Fruit fly (Drosophila melanogaster) whole organism, embryonic: ENCODE results near the gene CG33341.

Experiments used
- Atf-2 ChIP-seq: fragments of 200-800 bp; sonication (Bioruptor generic); optimal IDR thresholded peaks from 2 replicates; lab custom pipeline; 2016; ENCODE audit warnings: missing biosample characterization, missing genetic modification characterization
- CG11696 ChIP-seq: fragments of 200-800 bp; sonication (Bioruptor generic); IDR thresholded peaks from 2 replicates; pipeline ENCODE4 v1.3.6; 2022; ENCODE audit warnings: missing biosample characterization, missing genetic modification characterization
- CG12769 ChIP-seq: fragments of 200-800 bp; sonication (Bioruptor generic); optimal IDR thresholded peaks from 2 replicates; lab custom pipeline; 2019; ENCODE audit warnings: missing biosample characterization, mild to moderate bottlenecking, missing genetic modification characterization, moderate library complexity
- CG13624 ChIP-seq: fragments of 200-800 bp; sonication (Bioruptor generic); optimal IDR thresholded peaks from 2 replicates; lab custom pipeline; 2016; ENCODE audit warnings: missing biosample characterization, missing genetic modification characterization
- CG1832 ChIP-seq: fragments of 200-800 bp; sonication (Bioruptor generic); optimal IDR thresholded peaks from 2 replicates; lab custom pipeline; 2017; ENCODE audit warnings: missing biosample characterization, mild to moderate bottlenecking, missing genetic modification characterization, inconsistent platforms
- CG2120 ChIP-seq: fragments of 200-800 bp; sonication (Bioruptor generic); optimal IDR thresholded peaks from 3 replicates; lab custom pipeline; 2016; ENCODE audit warnings: missing biosample characterization, missing genetic modification characterization
- CG32772 ChIP-seq: fragments of 200-800 bp; sonication (Bioruptor generic); IDR thresholded peaks from 2 replicates; pipeline ENCODE4 v1.3.6; 2022; ENCODE audit warnings: missing biosample characterization, missing genetic modification characterization
- CG33213 ChIP-seq: fragments of 200-800 bp; sonication (Bioruptor generic); optimal IDR thresholded peaks from 3 replicates; lab custom pipeline; 2016; ENCODE audit warnings: missing biosample characterization, missing genetic modification characterization
- CG33557 ChIP-seq: fragments of 200-800 bp; sonication (Bioruptor generic); optimal IDR thresholded peaks from 2 replicates; lab custom pipeline; 2019; ENCODE audit warnings: missing biosample characterization, mild to moderate bottlenecking, missing genetic modification characterization, moderate library complexity
- CG4707 ChIP-seq: fragments of 200-800 bp; sonication (Bioruptor generic); optimal IDR thresholded peaks from 2 replicates; lab custom pipeline; 2018; ENCODE audit warnings: missing biosample characterization, mild to moderate bottlenecking, missing genetic modification characterization, moderate library complexity
- CG5180 ChIP-seq: fragments of 200-800 bp; sonication (Bioruptor generic); optimal IDR thresholded peaks from 3 replicates; lab custom pipeline; 2017; ENCODE audit warnings: missing biosample characterization, missing genetic modification characterization, mild to moderate bottlenecking, moderate library complexity, missing genetic modification reagents
- CG7556 ChIP-seq: fragments of 200-800 bp; sonication (Bioruptor generic); optimal IDR thresholded peaks from 2 replicates; lab custom pipeline; 2017; ENCODE audit warnings: missing biosample characterization, mild to moderate bottlenecking, missing genetic modification characterization
- CG8290 ChIP-seq, 3 experiments: fragments of 200-800 bp; sonication (Bioruptor generic); optimal IDR thresholded peaks; 2 replicates each; lab custom pipeline; 2016 to 2019; ENCODE audit warnings: missing biosample characterization in 3 of 3, missing genetic modification characterization in 3 of 3, mild to moderate bottlenecking in 2 of 3, moderate library complexity in 1 of 3
- CG8478 ChIP-seq: fragments of >200 bp; optimal IDR thresholded peaks from 2 replicates; lab custom pipeline; 2018
- CG8765 ChIP-seq: fragments of 200-800 bp; sonication (Bioruptor generic); IDR thresholded peaks from 2 replicates; pipeline ENCODE4 v1.3.6; 2022; ENCODE audit warnings: missing biosample characterization, missing genetic modification characterization
- CG9727 ChIP-seq: fragments of 200-800 bp; sonication (Bioruptor generic); optimal IDR thresholded peaks from 3 replicates; lab custom pipeline; 2017; ENCODE audit warnings: missing biosample characterization, mild to moderate bottlenecking, missing genetic modification characterization
- CHES-1-like ChIP-seq: fragments of 200-800 bp; sonication (Bioruptor generic); optimal IDR thresholded peaks from 2 replicates; lab custom pipeline; 2016; ENCODE audit warnings: missing biosample characterization, missing genetic modification characterization
- Ets65A ChIP-seq: fragments of 200-800 bp; sonication (Bioruptor generic); peaks from one replicate; lab custom pipeline; 2016; ENCODE audit warnings: missing biosample characterization, missing genetic modification characterization
- Gsc ChIP-seq: fragments of 200-800 bp; sonication (Bioruptor generic); IDR thresholded peaks from 2 replicates; pipeline ENCODE4 v1.3.6; 2022; ENCODE audit warnings: missing biosample characterization, missing genetic modification characterization
- H15 ChIP-seq: fragments of 200-800 bp; sonication (Bioruptor generic); IDR thresholded peaks from 3 replicates; pipeline ENCODE4 v1.3.6; 2022; ENCODE audit warnings: missing biosample characterization, missing genetic modification characterization
- HLHmδ ChIP-seq: fragments of 200-800 bp; sonication (Bioruptor generic); optimal IDR thresholded peaks from 2 replicates; lab custom pipeline; 2018; ENCODE audit warnings: missing biosample characterization, mild to moderate bottlenecking, missing genetic modification characterization, moderate library complexity
- Hey ChIP-seq: fragments of 200-800 bp; sonication (Bioruptor generic); optimal IDR thresholded peaks from 3 replicates; lab custom pipeline; 2018; ENCODE audit warnings: missing biosample characterization, mild to moderate bottlenecking, missing genetic modification characterization
- Hr39 ChIP-seq: fragments of >200 bp; optimal IDR thresholded peaks from 2 replicates; lab custom pipeline; 2017
- Max ChIP-seq: fragments of 200-800 bp; sonication (Bioruptor generic); optimal IDR thresholded peaks from 2 replicates; lab custom pipeline; 2016; ENCODE audit warnings: missing biosample characterization, mild to moderate bottlenecking, missing genetic modification characterization
- NK7.1 ChIP-seq: fragments of 200-800 bp; sonication (Bioruptor generic); optimal IDR thresholded peaks from 3 replicates; lab custom pipeline; 2016; ENCODE audit warnings: missing biosample characterization, missing genetic modification characterization
- Side ChIP-seq: fragments of 200-800 bp; sonication (Bioruptor generic); optimal IDR thresholded peaks from 2 replicates; lab custom pipeline; 2016; ENCODE audit warnings: missing biosample characterization, missing genetic modification characterization
- Trl ChIP-seq, 3 experiments: fragments of >200 bp in 2 of 3; fragments of 200-800 bp in 1 of 3; sonication (Bioruptor generic) in 1 of 3; optimal IDR thresholded peaks; 2 replicates in 1 of 3; 3 replicates in 2 of 3; lab custom pipeline; 2016 to 2017; ENCODE audit warnings: missing biosample characterization in 1 of 3, missing genetic modification characterization in 1 of 3
- ac ChIP-seq: fragments of 200-800 bp; sonication (Bioruptor generic); optimal IDR thresholded peaks from 3 replicates; lab custom pipeline; 2017; ENCODE audit warnings: missing biosample characterization, mild to moderate bottlenecking, missing genetic modification characterization
- al ChIP-seq: fragments of 200-800 bp; sonication (Bioruptor generic); IDR thresholded peaks from 2 replicates; pipeline ENCODE4 v1.3.6; 2022; ENCODE audit warnings: missing biosample characterization, missing genetic modification characterization
- ase ChIP-seq: fragments of 200-800 bp; sonication (Bioruptor generic); IDR thresholded peaks from 3 replicates; pipeline ENCODE4 v1.3.6; 2022; ENCODE audit warnings: missing biosample characterization, missing genetic modification characterization
- cas ChIP-seq: fragments of 200-800 bp; sonication (Bioruptor generic); IDR thresholded peaks from 2 replicates; pipeline ENCODE4 v1.3.6; 2022; ENCODE audit warnings: missing biosample characterization, missing genetic modification characterization
- corto ChIP-seq: fragments of 200-800 bp; sonication (Bioruptor generic); optimal IDR thresholded peaks from 2 replicates; lab custom pipeline; 2016; ENCODE audit warnings: missing biosample characterization, mild to moderate bottlenecking, missing genetic modification characterization, moderate library complexity
- crc ChIP-seq: fragments of 200-800 bp; sonication (Bioruptor generic); optimal IDR thresholded peaks from 2 replicates; lab custom pipeline; 2016; ENCODE audit warnings: missing biosample characterization, missing genetic modification characterization
- ftz-f1 ChIP-seq: fragments of 200-800 bp; sonication (Bioruptor generic); optimal IDR thresholded peaks from 2 replicates; lab custom pipeline; 2016; ENCODE audit warnings: missing biosample characterization, missing genetic modification characterization
- gce ChIP-seq: fragments of 200-800 bp; sonication (Bioruptor generic); IDR thresholded peaks from 3 replicates; pipeline ENCODE4 v1.3.6; 2022; ENCODE audit warnings: missing biosample characterization, missing genetic modification characterization
- gem ChIP-seq: fragments of 200-800 bp; sonication (Bioruptor generic); optimal IDR thresholded peaks from 2 replicates; lab custom pipeline; 2019; ENCODE audit warnings: missing biosample characterization, mild to moderate bottlenecking, missing genetic modification characterization, moderate library complexity
- ham ChIP-seq: fragments of 200-800 bp; sonication (Bioruptor generic); IDR thresholded peaks from 2 replicates; pipeline ENCODE4 v1.3.6; 2022; ENCODE audit warnings: missing biosample characterization, missing genetic modification characterization
- hkb ChIP-seq, 2 experiments: fragments of 200-800 bp in 1 of 2; fragments of >200 bp in 1 of 2; sonication (Bioruptor generic) in 1 of 2; IDR thresholded peaks in 1 of 2; optimal IDR thresholded peaks in 1 of 2; 2 replicates each; pipeline versions ENCODE4 v1.3.6 to Lab custom; 2017 to 2022; ENCODE audit warnings: missing biosample characterization in 1 of 2, missing genetic modification characterization in 1 of 2
- lbe ChIP-seq: fragments of 200-800 bp; sonication (Bioruptor generic); optimal IDR thresholded peaks from 2 replicates; lab custom pipeline; 2016; ENCODE audit warnings: missing biosample characterization, mild to moderate bottlenecking, missing genetic modification characterization
- luna ChIP-seq: fragments of 200-800 bp; sonication (Bioruptor generic); optimal IDR thresholded peaks from 2 replicates; lab custom pipeline; 2016; ENCODE audit warnings: missing biosample characterization, missing genetic modification characterization
- mirr ChIP-seq: fragments of 200-800 bp; sonication (Bioruptor generic); optimal IDR thresholded peaks from 3 replicates; lab custom pipeline; 2018; ENCODE audit warnings: missing biosample characterization, mild to moderate bottlenecking, missing genetic modification characterization
- odd ChIP-seq: fragments of 200-800 bp; sonication (Bioruptor generic); optimal IDR thresholded peaks from 2 replicates; lab custom pipeline; 2017; ENCODE audit warnings: missing biosample characterization, mild to moderate bottlenecking, missing genetic modification characterization
- onecut ChIP-seq: fragments of 200-800 bp; sonication (Bioruptor generic); IDR thresholded peaks from 2 replicates; pipeline ENCODE4 v1.3.6; 2022; ENCODE audit warnings: missing biosample characterization, missing genetic modification characterization
- seq ChIP-seq: fragments of 200-800 bp; sonication (Bioruptor generic); IDR thresholded peaks from 2 replicates; pipeline ENCODE4 v1.3.6; 2022; ENCODE audit warnings: missing biosample characterization, missing genetic modification characterization
- shn ChIP-seq: fragments of 200-800 bp; sonication (Bioruptor generic); optimal IDR thresholded peaks from 3 replicates; lab custom pipeline; 2016; ENCODE audit warnings: missing biosample characterization, missing genetic modification characterization
- sisA ChIP-seq: fragments of 200-800 bp; sonication (Bioruptor generic); IDR thresholded peaks from 2 replicates; pipeline ENCODE4 v1.3.6; 2022; ENCODE audit warnings: missing biosample characterization, missing genetic modification characterization
- slp2 ChIP-seq: fragments of 200-800 bp; sonication (Bioruptor generic); optimal IDR thresholded peaks from 2 replicates; lab custom pipeline; 2016; ENCODE audit warnings: missing biosample characterization, missing genetic modification characterization
- stwl ChIP-seq: fragments of 200-800 bp; sonication (Bioruptor generic); optimal IDR thresholded peaks from 3 replicates; lab custom pipeline; 2018; ENCODE audit warnings: missing biosample characterization, mild to moderate bottlenecking, missing genetic modification characterization, moderate library complexity
- tin ChIP-seq: fragments of 200-800 bp; sonication (Bioruptor generic); optimal IDR thresholded peaks from 3 replicates; lab custom pipeline; 2016; ENCODE audit warnings: missing biosample characterization, missing genetic modification characterization
- tup ChIP-seq: fragments of 200-800 bp; sonication (Bioruptor generic); optimal IDR thresholded peaks from 2 replicates; lab custom pipeline; 2016; ENCODE audit warnings: missing biosample characterization, mild to moderate bottlenecking, missing genetic modification characterization, moderate library complexity
- zfh2 ChIP-seq: fragments of 200-800 bp; sonication (Bioruptor generic); optimal IDR thresholded peaks from 2 replicates; lab custom pipeline; 2016; ENCODE audit warnings: missing biosample characterization, missing genetic modification characterization

CG33341 gene

DNA sequence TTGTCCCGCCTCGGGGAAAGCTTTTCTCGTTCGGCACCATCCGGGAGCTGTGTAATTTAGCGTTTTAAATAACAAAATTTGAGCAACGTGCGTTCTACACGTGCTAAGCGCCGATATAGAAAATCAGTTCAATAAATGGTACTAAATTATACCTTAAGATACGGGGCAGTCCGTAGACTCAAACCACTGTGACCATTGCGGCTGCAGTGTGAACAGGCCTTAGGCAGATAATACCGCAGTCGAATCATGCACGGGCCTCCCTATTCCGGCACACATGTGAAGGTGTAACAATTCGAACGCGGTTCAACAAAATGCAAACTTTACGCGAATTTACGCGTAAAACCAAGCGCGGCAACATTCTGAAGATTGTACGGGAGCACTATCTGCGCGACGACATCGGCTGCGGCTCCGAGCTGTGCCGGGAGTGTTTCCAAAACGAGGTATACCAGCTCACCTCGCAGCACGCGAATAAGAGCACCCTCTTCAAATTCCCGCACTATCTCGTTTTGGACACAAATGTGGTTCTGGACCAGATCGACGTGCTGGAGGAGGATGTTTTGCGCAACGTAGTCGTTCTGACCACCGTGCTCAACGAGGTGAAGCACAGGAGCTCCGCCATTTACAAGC is 34.9 kb upstream of the CG33341 start, which contains the start of the genes Rrp5 and Dis3 (continued):
- no peak for TF ChIP-seq CG1832
- peak; percentile 38 for TF ChIP-seq shn (GFP tag; lab: Kevin White, UChicago)
- TF ChIP-seq tup (GFP tag; lab: Kevin White, UChicago) = no peak
- no peak for TF ChIP-seq CG8290 (GFP tag; optimal IDR thresholded peaks at IDR 0.05; lab: Kevin White, UChicago)
- TF ChIP-seq CG8290 (tag; optimal IDR thresholded peaks at IDR 0.05; lab: Kevin White, UChicago) = no peak
- TF ChIP-seq ase = 0 out of 3 replicates have a peak, but pooled peaks have one; percentile 49
- no peak for TF ChIP-seq gem (tag; lab: Kevin White, UChicago)
- 0 out of 2 replicates have a peak, but pooled peaks have one; percentile 10 for TF ChIP-seq al
- no peak for TF ChIP-seq mirr (GFP tag; lab: Kevin White, UChicago)
- TF ChIP-seq cas (GFP tag; lab: Robert Waterston, UW) = peak; percentile 30; the same call in 1 of the 2 replicates
- no peak for TF ChIP-seq CG2120
- no peak for TF ChIP-seq Hey
- no peak for TF ChIP-seq Gsc (GFP tag; lab: Robert Waterston, UW)
- no peak for TF ChIP-seq odd (GFP tag; lab: Kevin White, UChicago)
- TF ChIP-seq CG5180 (GFP tag; lab: Kevin White, UChicago) = no peak
- TF ChIP-seq CG13624 (GFP tag; lab: Kevin White, UChicago) = peak; percentile 53
- TF ChIP-seq CG33557 (GFP tag; lab: Kevin White, UChicago) = no peak
- TF ChIP-seq CG9727 (GFP tag; lab: Kevin White, UChicago) = no peak
- TF ChIP-seq CG8478 = no peak
- no peak for TF ChIP-seq CG12769 (tag; lab: Kevin White, UChicago)
- TF ChIP-seq H15 (GFP tag; lab: Robert Waterston, UW) = 0 out of 3 replicates have a peak, but pooled peaks have one; percentile 35
- TF ChIP-seq crc (GFP tag; lab: Kevin White, UChicago) = no peak
- TF ChIP-seq CG11696 (GFP tag; lab: Robert Waterston, UW) = no peak
- no peak for TF ChIP-seq seq (GFP tag; lab: Robert Waterston, UW)
- TF ChIP-seq Max (GFP tag; lab: Kevin White, UChicago) = peak; percentile 95
- no peak for TF ChIP-seq lbe
- peak; percentile 8 for TF ChIP-seq hkb (optimal IDR thresholded peaks at IDR 0.05; lab: Kevin White, UChicago)
- no peak for TF ChIP-seq hkb (GFP tag; IDR thresholded peaks at IDR 0.05; lab: Robert Waterston, UW)
- TF ChIP-seq CG33213 (GFP tag; lab: Kevin White, UChicago) = no peak
- TF ChIP-seq CG7556 (GFP tag; lab: Kevin White, UChicago) = no peak
- TF ChIP-seq sisA = peak; percentile 57
- TF ChIP-seq ham = no peak
- peak; percentile 66 for TF ChIP-seq Ets65A (GFP tag; lab: Kevin White, UChicago)
- no peak for TF ChIP-seq NK7.1
- TF ChIP-seq Atf-2 (GFP tag; lab: Kevin White, UChicago) = no peak
- TF ChIP-seq ac (GFP tag; lab: Kevin White, UChicago) = no peak
- TF ChIP-seq Hr39 (lab: Kevin White, UChicago) = no peak
- TF ChIP-seq gce (GFP tag; lab: Robert Waterston, UW) = no peak
- TF ChIP-seq onecut (GFP tag; lab: Robert Waterston, UW) = no peak
- peak; percentile 37 for TF ChIP-seq ftz-f1 (GFP tag; lab: Kevin White, UChicago)
- TF ChIP-seq CG32772 (GFP tag; lab: Robert Waterston, UW) = no peak
- no peak for TF ChIP-seq luna (GFP tag; lab: Kevin White, UChicago)
- no peak for TF ChIP-seq HLHmδ
- TF ChIP-seq Trl (optimal IDR thresholded peaks at IDR 0.05; lab: Kevin White, UChicago) = no peak
- no peak for TF ChIP-seq Trl (GFP tag; optimal IDR thresholded peaks at IDR 0.05; lab: Kevin White, UChicago)
- peak; percentile 46; the same call in 1 of the 2 replicates for TF ChIP-seq CG8765 (GFP tag; lab: Robert Waterston, UW)
- peak; percentile 51 for TF ChIP-seq zfh2 (GFP tag; lab: Kevin White, UChicago)
- no peak for TF ChIP-seq corto (GFP tag; lab: Kevin White, UChicago)
- peak; percentile 60 for TF ChIP-seq CHES-1-like (GFP tag; lab: Kevin White, UChicago)
- no peak for TF ChIP-seq stwl
- TF ChIP-seq tin (GFP tag; lab: Kevin White, UChicago) = peak; percentile 28
- TF ChIP-seq Side (GFP tag; lab: Kevin White, UChicago) = peak; percentile 31
- TF ChIP-seq slp2 = no peak
- TF ChIP-seq CG4707 (GFP tag; lab: Kevin White, UChicago) = no peak
